Worm (Caenorhabditis elegans) whole organism, dauer: ENCODE data around the gene Y42G9A.3.

Experiments
- unc-62 ChIP-seq: sonication (generic microtip); optimal IDR thresholded peaks from 2 replicates; lab custom pipeline; 2017; ENCODE audit warnings: missing biosample characterization, missing genetic modification reagents, missing genetic modification characterization

Gene Y42G9A.3

ce11 chrIII:6140818-6141217 is 5.2 kb upstream of the Y42G9A.3 start:
- no peak for TF ChIP-seq unc-62

- no peak for TF ChIP-seq unc-62
Measured at ce11 chrIII:6141532-6141931, 4.5 kb upstream of the Y42G9A.3 start.

ce11 chrIII:6144390-6144962 is 1.6 kb upstream of the Y42G9A.3 start:
- no peak for TF ChIP-seq unc-62

DNA sequence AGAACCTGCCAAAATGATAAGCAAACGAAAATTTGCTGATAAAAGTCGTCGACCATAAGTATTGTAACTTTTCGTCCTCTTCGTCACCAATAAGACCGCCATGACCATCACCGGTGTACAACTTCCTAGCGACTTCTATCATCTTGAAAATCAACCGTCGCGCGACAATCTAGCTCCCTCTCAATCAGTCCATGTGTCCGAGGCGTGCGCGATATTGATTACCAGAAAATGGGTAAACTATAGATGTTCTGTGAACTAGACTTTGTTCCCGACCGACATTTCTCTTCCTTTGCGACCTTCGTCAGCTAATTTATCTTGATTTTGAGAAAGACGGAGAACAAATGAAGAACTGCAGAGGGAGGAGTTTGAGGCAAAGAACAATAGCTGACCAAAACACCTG is 749 bp upstream of the Y42G9A.3 start:
- TF ChIP-seq unc-62: no peak

ce11 chrIII:6146797-6147196 is 739 bp downstream of the Y42G9A.3 start:
- no peak for TF ChIP-seq unc-62

- no peak for TF ChIP-seq unc-62
Measured at ce11 chrIII:6147903-6148302, 1.8 kb downstream of the Y42G9A.3 start, which contains the start of gene Y42G9A.2. TSS of gene Y42G9A.2 (plus strand) at chrIII:6148186.

- no peak for TF ChIP-seq unc-62
Measured at ce11 chrIII:6148684-6149083, 2.6 kb downstream of the Y42G9A.3 start.

DNA sequence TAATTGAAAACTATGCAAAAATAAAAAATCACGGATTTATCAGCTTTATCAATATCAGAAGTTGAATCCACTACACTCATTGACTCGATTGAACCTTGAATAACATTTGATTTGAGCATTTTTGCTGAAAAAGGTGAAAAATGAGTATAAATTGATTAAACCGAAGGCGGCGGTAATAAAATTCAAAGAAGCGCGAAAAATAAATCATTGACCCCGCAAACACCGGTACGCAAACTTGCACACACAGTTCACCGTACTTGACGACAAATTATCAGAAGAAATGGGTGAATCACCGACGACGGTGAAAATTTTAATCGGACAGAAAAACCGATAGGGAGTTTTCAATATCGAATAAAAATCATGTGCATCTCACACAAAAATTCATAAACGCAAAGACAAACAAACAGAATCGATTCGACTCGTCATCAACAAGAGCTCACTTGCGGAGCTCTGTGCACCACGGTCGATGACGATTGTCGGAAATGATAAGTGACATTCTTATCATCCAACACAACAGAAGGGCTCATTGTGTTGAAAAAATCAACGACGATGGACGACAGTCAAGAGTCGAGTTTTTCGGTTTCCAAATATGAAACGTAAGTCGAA is 3.5 kb downstream of the Y42G9A.3 start, which contains the start of the genes wht-7 and Y42G9A.1:
Gene wht-7 (minus strand): TSS at position 131 of the 606 bp plus-strand sequence.
Gene Y42G9A.1 (plus strand): TSS at position 495 of the 606 bp plus-strand sequence.
- no peak for TF ChIP-seq unc-62

DNA sequence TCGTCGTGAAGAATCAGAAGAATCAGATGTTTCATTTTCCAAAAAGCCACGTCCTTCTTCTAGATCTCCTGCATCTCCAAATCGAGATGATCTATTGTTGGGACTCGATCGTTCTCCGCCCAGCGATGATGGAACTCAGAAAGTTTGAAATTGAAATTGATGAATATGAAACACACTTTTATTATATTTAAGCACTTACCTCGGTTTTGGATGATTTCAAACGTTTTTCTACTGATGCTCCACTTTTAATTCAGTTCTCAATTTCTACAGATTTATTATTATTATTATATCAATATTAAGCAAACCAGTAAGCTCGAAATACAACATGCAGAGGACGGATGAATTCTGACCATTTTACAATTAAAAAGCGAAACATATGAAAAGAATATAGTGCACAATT is 8.5 kb downstream of the Y42G9A.3 start:
- no peak for TF ChIP-seq unc-62

DNA sequence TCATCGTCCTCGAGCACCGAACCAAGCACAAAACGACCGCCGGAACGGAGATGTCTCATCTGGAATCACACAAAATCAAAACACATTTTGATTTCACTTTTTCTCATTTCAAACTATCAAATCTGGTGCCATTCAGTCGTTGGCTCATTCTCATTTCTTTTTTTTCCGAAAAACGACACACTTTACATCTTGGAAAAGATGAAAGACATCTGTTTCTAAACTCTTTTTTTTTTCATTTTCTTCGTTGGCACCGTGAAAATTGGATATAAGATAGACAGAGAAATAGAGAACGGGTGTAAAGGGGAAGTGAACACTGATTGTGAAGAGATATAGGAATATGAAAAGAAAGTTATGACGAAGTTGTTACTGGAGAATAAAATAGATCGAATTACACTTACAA is 9.7 kb downstream of the Y42G9A.3 start:
- TF ChIP-seq unc-62: no peak

DNA sequence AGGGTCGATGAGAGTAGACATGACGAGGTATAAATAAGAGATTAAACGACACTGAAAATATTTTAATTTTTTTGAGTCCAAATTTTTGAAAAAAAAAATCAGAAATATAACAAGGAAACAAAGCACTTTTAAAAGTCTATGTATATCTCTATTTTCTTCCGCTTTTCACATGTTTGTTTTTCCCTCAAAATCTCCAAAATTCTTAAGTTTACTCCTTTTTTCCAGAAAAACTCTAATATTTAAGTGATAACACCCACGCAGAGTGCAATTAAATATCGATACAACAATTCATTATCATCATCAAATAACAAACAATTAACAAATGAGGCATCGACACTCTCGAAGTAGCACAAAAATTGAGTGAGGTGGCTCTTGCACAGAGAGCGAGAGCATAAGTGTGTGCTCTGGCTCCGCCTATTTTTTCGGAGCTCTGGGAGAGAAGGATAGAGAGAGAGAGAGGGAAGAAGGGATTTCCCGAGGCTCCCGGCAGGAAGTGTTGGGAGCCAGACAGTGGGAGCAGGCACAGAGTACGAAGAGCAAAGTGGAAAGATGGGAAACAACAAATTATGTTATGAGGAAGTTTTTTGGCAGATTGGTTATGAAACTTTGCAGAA is 11.8 kb downstream of the Y42G9A.3 start, which contains the start of gene anmt-2:
Gene anmt-2 (minus strand): TSS at position 51 of the 614 bp plus-strand sequence.
- no peak for TF ChIP-seq unc-62

- no peak for TF ChIP-seq unc-62
Measured at ce11 chrIII:6158642-6159475, 12.8 kb downstream of the Y42G9A.3 start, which contains the start of gene nfm-1. TSS of gene nfm-1 (plus strand) at chrIII:6159453.

DNA sequence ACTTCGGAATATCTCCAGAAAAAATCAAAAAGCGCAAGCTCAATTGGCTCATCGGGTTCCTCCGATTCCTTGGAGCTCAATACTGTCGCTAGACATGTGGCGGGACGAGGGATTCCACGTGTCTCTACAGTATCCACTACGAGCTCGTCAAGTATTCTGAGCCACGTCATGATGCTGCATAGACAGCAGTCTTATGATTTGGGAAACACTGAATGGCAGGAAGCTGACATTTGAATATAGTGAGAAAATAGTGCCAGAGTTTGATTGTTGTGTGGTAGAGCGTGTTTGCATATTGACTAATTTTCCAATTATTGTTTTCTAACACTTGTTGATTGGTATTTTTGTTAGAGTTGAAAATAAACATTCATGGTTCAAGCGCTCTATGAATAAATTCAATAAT is 17.3 kb downstream of the Y42G9A.3 start:
- no peak for TF ChIP-seq unc-62

DNA sequence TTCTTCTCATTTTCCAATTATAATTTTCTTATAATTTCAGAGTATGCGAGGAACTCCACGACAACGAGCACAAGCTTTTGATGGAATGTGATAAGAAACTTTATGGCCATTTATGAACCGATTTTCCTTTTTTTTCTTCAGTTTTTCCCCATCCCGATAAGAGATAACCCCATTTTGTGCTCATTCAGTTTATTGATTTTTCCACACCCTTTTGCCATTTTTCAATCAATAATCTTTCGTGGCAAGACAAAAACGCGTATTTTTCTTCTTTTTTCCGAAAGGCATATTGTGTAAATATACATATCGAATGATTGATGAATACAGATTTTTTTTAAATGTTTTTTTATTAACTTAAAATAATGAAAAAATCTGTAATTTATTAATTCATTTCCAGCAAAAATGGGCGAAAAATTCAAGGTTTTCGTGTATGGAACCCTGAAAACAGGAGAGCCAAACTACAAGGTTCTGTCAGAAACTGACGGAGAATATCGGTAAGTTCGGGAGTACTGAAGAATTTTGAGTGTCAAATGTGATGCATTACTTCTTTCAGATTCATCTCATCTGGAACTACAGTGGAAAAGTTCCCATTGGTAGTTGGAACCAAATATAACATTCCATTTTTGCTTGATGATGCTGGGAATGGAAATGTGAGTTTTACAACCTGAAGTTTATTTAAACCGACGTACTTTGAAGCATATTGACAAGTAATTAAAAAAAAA is 18.4 kb downstream of the Y42G9A.3 start, which contains the start of gene F42A10.9:
Gene F42A10.9 (plus strand): TSS at position 321 of the 719 bp plus-strand sequence.
- no peak for TF ChIP-seq unc-62

DNA sequence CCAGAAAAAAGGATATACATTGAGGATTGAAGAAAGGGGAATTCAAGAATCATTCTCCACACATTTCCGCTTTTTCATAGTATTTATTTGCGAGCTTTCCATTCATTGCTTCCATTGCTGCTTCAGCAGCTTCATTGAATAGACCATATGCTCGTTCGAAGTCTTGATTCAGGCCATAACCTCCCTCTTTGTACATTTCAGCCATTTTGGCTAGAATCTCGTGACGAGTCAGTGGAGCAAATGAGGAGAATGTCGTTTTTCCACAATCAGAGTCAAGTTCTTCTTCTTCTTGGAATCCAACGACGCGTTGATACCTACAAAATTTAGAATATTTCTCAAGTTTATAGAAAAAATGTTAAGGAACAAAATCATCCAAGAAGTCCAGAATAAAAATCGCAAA is 19.2 kb downstream of the Y42G9A.3 start:
- no peak for TF ChIP-seq unc-62

- TF ChIP-seq unc-62: no peak
Measured at ce11 chrIII:6166634-6167033, 20.6 kb downstream of the Y42G9A.3 start.
